Worm (Caenorhabditis elegans) whole organism, L1 larva: ENCODE results near the gene ppk-3.

Experiments
- C04F5.9 ChIP-seq: sonication (generic microtip); optimal IDR thresholded peaks from 2 replicates; lab custom pipeline; 2016; ENCODE audit warnings: missing genetic modification characterization, missing compliant biosample characterization
- C16A3.4 ChIP-seq: fragments of 150-350 bp; optimal IDR thresholded peaks from 2 replicates; lab custom pipeline; 2014; ENCODE audit warnings: missing biosample characterization, missing genetic modification characterization
- C34B4.2 ChIP-seq: sonication (generic microtip); optimal IDR thresholded peaks from 2 replicates; lab custom pipeline; 2017; ENCODE audit warnings: mild to moderate bottlenecking, missing genetic modification characterization, missing compliant biosample characterization
- F16B12.6 ChIP-seq: fragments of 150-350 bp; optimal IDR thresholded peaks from 2 replicates; lab custom pipeline; 2014; ENCODE audit warnings: missing biosample characterization, missing genetic modification characterization
- Y116A8C.19 ChIP-seq: sonication (generic microtip); optimal IDR thresholded peaks from 2 replicates; lab custom pipeline; 2016; ENCODE audit warnings: missing compliant biosample characterization, missing genetic modification characterization, borderline replicate concordance
- aha-1 ChIP-seq: fragments of 150-350 bp; optimal IDR thresholded peaks from 2 replicates; lab custom pipeline; 2014; ENCODE audit warnings: missing biosample characterization, missing genetic modification characterization
- alr-1 ChIP-seq: fragments of 200-800 bp; sonication (Bioruptor generic); optimal IDR thresholded peaks from 2 replicates; lab custom pipeline; 2018; ENCODE audit warnings: borderline replicate concordance, mild to moderate bottlenecking, missing genetic modification characterization, missing compliant biosample characterization
- aly-2 ChIP-seq: fragments of 150-350 bp; optimal IDR thresholded peaks from 2 replicates; lab custom pipeline; 2014; ENCODE audit warnings: missing biosample characterization, missing genetic modification characterization
- ama-1 ChIP-seq: fragments of 150-350 bp; optimal IDR thresholded peaks from 2 replicates; lab custom pipeline; 2014
- blmp-1 ChIP-seq: fragments of 150-350 bp; optimal IDR thresholded peaks from 2 replicates; lab custom pipeline; 2014; ENCODE audit warnings: missing biosample characterization, missing genetic modification characterization
- ceh-63 ChIP-seq: fragments of 200-800 bp; sonication (Bioruptor generic); optimal IDR thresholded peaks from 2 replicates; lab custom pipeline; 2018; ENCODE audit warnings: mild to moderate bottlenecking, missing genetic modification characterization, missing compliant biosample characterization
- ceh-8 ChIP-seq: fragments of 200-800 bp; sonication (Bioruptor generic); optimal IDR thresholded peaks from 2 replicates; lab custom pipeline; 2018; ENCODE audit warnings: mild to moderate bottlenecking, missing genetic modification characterization, moderate library complexity, missing compliant biosample characterization
- ceh-82 ChIP-seq, 3 experiments: fragments of 150-350 bp in 1 of 3; sonication (generic microtip) in 2 of 3; optimal IDR thresholded peaks; 2 replicates each; lab custom pipeline; 2014 to 2017; ENCODE audit warnings: missing biosample characterization in 3 of 3, missing genetic modification characterization in 3 of 3
- ceh-88 ChIP-seq: fragments of 200-800 bp; sonication (Bioruptor generic); IDR thresholded peaks from 2 replicates; pipeline ENCODE4 v1.3.6; 2022; ENCODE audit warnings: missing genetic modification characterization, missing compliant biosample characterization
- ceh-90 ChIP-seq: sonication (generic microtip); optimal IDR thresholded peaks from 2 replicates; lab custom pipeline; 2016; ENCODE audit warnings: missing genetic modification characterization, missing compliant biosample characterization
- ces-1 ChIP-seq: fragments of 150-350 bp; optimal IDR thresholded peaks from 2 replicates; lab custom pipeline; 2014; ENCODE audit warnings: missing biosample characterization, missing genetic modification reagents, missing genetic modification characterization
- efl-1 ChIP-seq, 4 experiments: fragments of 150-350 bp; optimal IDR thresholded peaks in 3 of 4; peaks in 1 of 4; 1 replicate in 1 of 4; 2 replicates in 3 of 4; lab custom pipeline; 2014; ENCODE audit warnings: missing biosample characterization in 2 of 4, missing genetic modification characterization in 2 of 4, missing genetic modification reagents in 2 of 4
- efl-3 ChIP-seq: fragments of 200-800 bp; sonication (Bioruptor generic); optimal IDR thresholded peaks from 2 replicates; lab custom pipeline; 2018; ENCODE audit warnings: mild to moderate bottlenecking, missing genetic modification characterization, missing compliant biosample characterization
- egl-27 ChIP-seq, 2 experiments: fragments of 150-350 bp in 1 of 2; sonication (generic microtip); optimal IDR thresholded peaks; 3 replicates each; lab custom pipeline; 2017 to 2018; ENCODE audit warnings: missing biosample characterization in 2 of 2, missing genetic modification characterization in 2 of 2, missing genetic modification reagents in 2 of 2
- elt-2 ChIP-seq: sonication (generic microtip); optimal IDR thresholded peaks from 2 replicates; lab custom pipeline; 2016; ENCODE audit warnings: missing genetic modification characterization, mild to moderate bottlenecking, inconsistent platforms, missing compliant biosample characterization, missing genetic modification reagents
- elt-3 ChIP-seq, 6 experiments: fragments of 150-350 bp in 1 of 6; sonication (generic microtip); optimal IDR thresholded peaks; 2 replicates each; lab custom pipeline; 2017 to 2018; ENCODE audit warnings: missing biosample characterization in 6 of 6, missing genetic modification characterization in 6 of 6, inconsistent platforms in 1 of 6
- ets-5 ChIP-seq: fragments of 200-800 bp; sonication (Bioruptor generic); IDR thresholded peaks from 2 replicates; pipeline ENCODE4 v1.3.6; 2022; ENCODE audit warnings: missing genetic modification characterization, missing compliant biosample characterization
- fkh-10 ChIP-seq: sonication (generic microtip); optimal IDR thresholded peaks from 2 replicates; lab custom pipeline; 2017; ENCODE audit warnings: missing biosample characterization, missing genetic modification reagents, missing genetic modification characterization
- fos-1 ChIP-seq: fragments of 150-350 bp; optimal IDR thresholded peaks from 2 replicates; lab custom pipeline; 2014; ENCODE audit warnings: missing biosample characterization, missing genetic modification characterization
- grh-1 ChIP-seq: fragments of 200-800 bp; sonication (Bioruptor generic); IDR thresholded peaks from 2 replicates; pipeline ENCODE4 v1.3.6; 2022; ENCODE audit warnings: missing genetic modification reagents, missing genetic modification characterization, missing compliant biosample characterization
- hpl-2 ChIP-seq: fragments of 150-350 bp; optimal IDR thresholded peaks from 2 replicates; lab custom pipeline; 2014; ENCODE audit warnings: missing biosample characterization, missing genetic modification reagents, missing genetic modification characterization
- irx-1 ChIP-seq: sonication (generic microtip); optimal IDR thresholded peaks from 2 replicates; lab custom pipeline; 2016; ENCODE audit warnings: missing genetic modification characterization, missing compliant biosample characterization
- jun-1 ChIP-seq: fragments of 150-350 bp; optimal IDR thresholded peaks from 2 replicates; lab custom pipeline; 2014; ENCODE audit warnings: missing biosample characterization, missing genetic modification reagents, missing genetic modification characterization
- lin-14 ChIP-seq: fragments of 200-800 bp; sonication (Bioruptor generic); optimal IDR thresholded peaks from 2 replicates; lab custom pipeline; 2018; ENCODE audit warnings: mild to moderate bottlenecking, missing genetic modification characterization, moderate library complexity, missing compliant biosample characterization
- lin-15B ChIP-seq: fragments of 150-350 bp; sonication (generic microtip); optimal IDR thresholded peaks from 3 replicates; lab custom pipeline; 2014; ENCODE audit warnings: missing biosample characterization, missing genetic modification characterization
- lin-39 ChIP-seq: fragments of 150-350 bp; optimal IDR thresholded peaks from 2 replicates; lab custom pipeline; 2014; ENCODE audit warnings: missing biosample characterization, missing genetic modification reagents, missing genetic modification characterization
- lir-3 ChIP-seq: sonication (generic microtip); optimal IDR thresholded peaks from 2 replicates; lab custom pipeline; 2016; ENCODE audit warnings: mild to moderate bottlenecking, missing genetic modification characterization, moderate library complexity, missing compliant biosample characterization; ENCODE audit not compliant: poor library complexity
- lsy-2 ChIP-seq, 2 experiments: fragments of 150-350 bp; optimal IDR thresholded peaks; 2 replicates each; lab custom pipeline; 2014; ENCODE audit warnings: missing biosample characterization in 2 of 2, missing genetic modification characterization in 2 of 2
- mab-9 ChIP-seq: fragments of 200-800 bp; sonication (Bioruptor generic); IDR thresholded peaks from 2 replicates; pipeline ENCODE4 v1.3.6; 2022; ENCODE audit warnings: missing genetic modification reagents, missing genetic modification characterization, missing compliant biosample characterization
- mdl-1 ChIP-seq, 2 experiments: fragments of 150-350 bp; optimal IDR thresholded peaks; 2 replicates each; lab custom pipeline; 2014 to 2017; ENCODE audit warnings: missing biosample characterization in 2 of 2, missing genetic modification characterization in 2 of 2, inconsistent platforms in 1 of 2
- mef-2 ChIP-seq: fragments of 150-350 bp; optimal IDR thresholded peaks from 2 replicates; lab custom pipeline; 2014; ENCODE audit warnings: missing biosample characterization, missing genetic modification characterization
- mep-1 ChIP-seq: fragments of 150-350 bp; optimal IDR thresholded peaks from 2 replicates; lab custom pipeline; 2014; ENCODE audit warnings: missing biosample characterization, missing genetic modification characterization
- nhr-12 ChIP-seq: sonication (generic microtip); optimal IDR thresholded peaks from 2 replicates; lab custom pipeline; 2017; ENCODE audit warnings: missing biosample characterization, missing genetic modification characterization
- nhr-20 ChIP-seq: sonication (generic microtip); optimal IDR thresholded peaks from 2 replicates; lab custom pipeline; 2016; ENCODE audit warnings: mild to moderate bottlenecking, missing genetic modification characterization, missing compliant biosample characterization
- nhr-71 ChIP-seq: sonication (generic microtip); optimal IDR thresholded peaks from 2 replicates; lab custom pipeline; 2016; ENCODE audit warnings: mild to moderate bottlenecking, missing genetic modification characterization, moderate library complexity, missing compliant biosample characterization
- nhr-84 ChIP-seq: sonication (generic microtip); optimal IDR thresholded peaks from 2 replicates; lab custom pipeline; 2017; ENCODE audit warnings: missing biosample characterization, missing genetic modification characterization
- nhr-85 ChIP-seq: sonication (generic microtip); peaks from one replicate; lab custom pipeline; 2016; ENCODE audit warnings: missing genetic modification characterization, inconsistent platforms, missing compliant biosample characterization
- pax-3 ChIP-seq: fragments of 200-800 bp; sonication (Bioruptor generic); optimal IDR thresholded peaks from 2 replicates; lab custom pipeline; 2018; ENCODE audit warnings: mild to moderate bottlenecking, missing genetic modification characterization, moderate library complexity, missing compliant biosample characterization
- pqm-1 ChIP-seq: sonication (generic microtip); optimal IDR thresholded peaks from 3 replicates; lab custom pipeline; 2017; ENCODE audit warnings: missing biosample characterization, missing genetic modification characterization
- rnt-1 ChIP-seq: sonication (generic microtip); optimal IDR thresholded peaks from 2 replicates; lab custom pipeline; 2016; ENCODE audit warnings: mild to moderate bottlenecking, missing genetic modification characterization, moderate library complexity, missing compliant biosample characterization
- snu-23 ChIP-seq: sonication (generic microtip); optimal IDR thresholded peaks from 2 replicates; lab custom pipeline; 2016; ENCODE audit warnings: missing genetic modification characterization, missing compliant biosample characterization
- tlp-1 ChIP-seq: fragments of 150-350 bp; optimal IDR thresholded peaks from 2 replicates; lab custom pipeline; 2014; ENCODE audit warnings: missing biosample characterization, missing genetic modification characterization
- unc-30 ChIP-seq: sonication (generic microtip); optimal IDR thresholded peaks from 2 replicates; lab custom pipeline; 2017; ENCODE audit warnings: missing biosample characterization, missing genetic modification characterization
- unc-98 ChIP-seq: fragments of 200-800 bp; sonication (Bioruptor generic); IDR thresholded peaks from 2 replicates; pipeline ENCODE4 v1.3.6; 2022; ENCODE audit warnings: missing genetic modification characterization, missing compliant biosample characterization
- vab-15 ChIP-seq: sonication (generic microtip); optimal IDR thresholded peaks from 2 replicates; lab custom pipeline; 2017; ENCODE audit warnings: missing genotype, mild to moderate bottlenecking, missing genetic modification characterization, missing compliant biosample characterization
- xbp-1 ChIP-seq: sonication (generic microtip); optimal IDR thresholded peaks from 2 replicates; lab custom pipeline; 2016; ENCODE audit warnings: missing genetic modification characterization, missing compliant biosample characterization
- zag-1 ChIP-seq: fragments of 150-350 bp; optimal IDR thresholded peaks from 2 replicates; lab custom pipeline; 2014; ENCODE audit warnings: missing biosample characterization, missing genetic modification characterization
- ztf-11 ChIP-seq, 2 experiments: sonication (generic microtip); optimal IDR thresholded peaks; 2 replicates each; lab custom pipeline; 2016 to 2017; ENCODE audit warnings: missing genetic modification characterization in 2 of 2, missing biosample characterization in 1 of 2, missing compliant biosample characterization in 1 of 2

Gene ppk-3

DNA sequence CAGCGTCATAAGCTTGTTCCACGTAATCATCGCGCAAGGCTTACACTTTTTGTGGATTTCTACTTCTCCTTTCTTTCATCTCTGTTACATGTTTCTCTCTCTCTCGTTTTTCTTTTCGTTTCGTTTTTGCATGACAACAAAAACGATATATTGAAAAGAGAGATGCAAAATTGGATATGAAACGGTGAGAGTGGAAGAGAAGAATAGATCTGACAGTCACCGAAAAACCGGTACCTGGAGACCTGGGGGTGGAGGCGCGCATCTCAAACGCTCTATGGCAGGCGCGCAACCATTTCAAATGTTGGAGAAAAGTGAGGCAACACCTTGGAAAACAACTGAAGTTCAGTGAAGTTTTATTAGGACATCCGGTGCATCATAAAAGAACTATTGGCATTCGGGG is 34.2 kb upstream of the ppk-3 start (continued):
- TF ChIP-seq vab-15 (tag; lab: Kevin White, UChicago) = no peak
- no peak for TF ChIP-seq mef-2 (tag; lab: Kevin White, UChicago)
- TF ChIP-seq nhr-20 = peak; percentile 64
- TF ChIP-seq ceh-90 (tag; lab: Kevin White, UChicago) = no peak
- TF ChIP-seq blmp-1 (tag; lab: Kevin White, UChicago) = peak; percentile 98
- no peak for TF ChIP-seq efl-3 (GFP tag; lab: Kevin White, UChicago)
- TF ChIP-seq nhr-85 = peak; percentile 91
- TF ChIP-seq C34B4.2 (tag; lab: Kevin White, UChicago) = no peak
- TF ChIP-seq mdl-1 (tag; optimal IDR thresholded peaks at IDR 0.05; lab: Kevin White, UChicago) = peak in 1 of 2 experiments; percentile 19
- TF ChIP-seq tlp-1 (tag; lab: Kevin White, UChicago) = no peak
- peak in 1 of 2 experiments; percentile 44 for TF ChIP-seq lsy-2 (tag; optimal IDR thresholded peaks at IDR 0.05; lab: Kevin White, UChicago)
- TF ChIP-seq ets-5 (GFP tag; lab: Robert Waterston, UW) = no peak
- no peak for TF ChIP-seq xbp-1 (tag; lab: Kevin White, UChicago)
- TF ChIP-seq irx-1 (tag; lab: Kevin White, UChicago) = no peak
- TF ChIP-seq fos-1 (tag; lab: Kevin White, UChicago) = no peak
- TF ChIP-seq fkh-10 (GFP tag; lab: Kevin White, UChicago) = no peak
- TF ChIP-seq elt-2 = no peak
- TF ChIP-seq unc-30 (tag; lab: Kevin White, UChicago) = no peak
- peak; percentile 70 for TF ChIP-seq mep-1 (tag; lab: Kevin White, UChicago)
- TF ChIP-seq ceh-63 = no peak
- no peak for TF ChIP-seq pqm-1
- peak; percentile 3 for TF ChIP-seq C16A3.4 (tag; lab: Kevin White, UChicago)
- no peak for TF ChIP-seq jun-1 (tag; lab: Kevin White, UChicago)
- TF ChIP-seq ceh-82 (tag; optimal IDR thresholded peaks at IDR 0.05; lab: Kevin White, UChicago) = no peak
- no peak for TF ChIP-seq lin-39 (tag; lab: Kevin White, UChicago)
- no peak for TF ChIP-seq ceh-88 (GFP tag; lab: Robert Waterston, UW)
- no peak for TF ChIP-seq Y116A8C.19 (tag; lab: Kevin White, UChicago)
- no peak for TF ChIP-seq aha-1 (tag; lab: Kevin White, UChicago)
- no peak for TF ChIP-seq F16B12.6 (tag; lab: Kevin White, UChicago)
- no peak for TF ChIP-seq hpl-2 (GFP tag; lab: Kevin White, UChicago)
- TF ChIP-seq ces-1 (GFP tag; lab: Kevin White, UChicago) = no peak
- peak; percentile 55 for TF ChIP-seq nhr-71 (tag; lab: Kevin White, UChicago)
- TF ChIP-seq mab-9 = no peak
- TF ChIP-seq grh-1 = peak; percentile 79
- TF ChIP-seq nhr-84 = no peak
- TF ChIP-seq C04F5.9 (tag; lab: Kevin White, UChicago) = no peak
- no peak for TF ChIP-seq aly-2 (tag; lab: Kevin White, UChicago)
- no peak for TF ChIP-seq zag-1
- TF ChIP-seq ceh-8 (GFP tag; lab: Kevin White, UChicago) = no peak
- TF ChIP-seq rnt-1 (tag; lab: Kevin White, UChicago) = no peak
- no peak for TF ChIP-seq unc-98
- TF ChIP-seq lir-3 (tag; lab: Kevin White, UChicago) = no peak
- no peak for TF ChIP-seq egl-27 (tag; optimal IDR thresholded peaks at IDR 0.05; lab: Kevin White, UChicago)
- TF ChIP-seq, all 84 proteins: peak for 17

DNA sequence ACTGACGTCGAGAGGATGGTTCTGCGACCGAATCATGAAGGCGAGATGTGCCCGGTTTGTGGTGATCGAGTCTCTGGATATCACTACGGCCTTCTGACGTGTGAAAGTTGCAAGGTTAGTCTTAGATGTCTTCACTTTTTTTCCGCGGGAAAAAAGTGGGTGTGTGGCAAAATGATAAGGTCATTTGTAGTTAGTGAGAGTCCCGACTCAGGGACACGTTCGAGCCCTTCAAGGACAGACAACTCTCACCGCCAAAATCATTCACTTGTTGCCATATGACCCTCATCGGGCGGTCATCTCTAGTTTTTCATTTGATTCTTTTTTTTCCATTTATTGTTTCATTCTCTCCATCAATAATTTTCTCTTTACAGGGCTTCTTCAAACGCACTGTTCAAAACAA is 33.5 kb upstream of the ppk-3 start:
- TF ChIP-seq ztf-11 (tag; optimal IDR thresholded peaks at IDR 0.05; lab: Kevin White, UChicago) (no peak), lin-15B (tag; lab: Kevin White, UChicago) (no peak), nhr-12 (no peak), ama-1 (lab: Kevin White, UChicago) (no peak), lin-39 (tag; lab: Kevin White, UChicago) (no peak), pqm-1 (no peak), lin-14 (GFP tag; lab: Kevin White, UChicago) (peak; percentile 85), elt-3 (tag; optimal IDR thresholded peaks at IDR 0.05; lab: Kevin White, UChicago) (peak in 3 of 6 experiments; percentile 10 to 62 (median 14)), nhr-20 (peak; percentile 46), nhr-85 (peak; percentile 88), lsy-2 (tag; optimal IDR thresholded peaks at IDR 0.05; lab: Kevin White, UChicago) (no peak), efl-1 (optimal IDR thresholded peaks at IDR 0.05; lab: Kevin White, UChicago) (no peak), efl-1 (GFP tag; optimal IDR thresholded peaks at IDR 0.05 in 1 of 2; lab: Kevin White, UChicago) (peak in 1 of 2 experiments; percentile 38), alr-1 (tag; lab: Kevin White, UChicago) (no peak), snu-23 (GFP tag; lab: Kevin White, UChicago) (peak; percentile 19), pax-3 (tag; lab: Kevin White, UChicago) (no peak), lir-3 (tag; lab: Kevin White, UChicago) (no peak), ceh-63 (no peak)
